Worm (Caenorhabditis elegans) whole organism, mixed stage, embryonic: Measurements from ENCODE around the gene ccdc-47.
A peak's percentile ranks its signal among the peaks of the same experiment; 100 is the strongest.

Experiments
- M03D4.4 ChIP-seq: sonication (generic microtip); optimal IDR thresholded peaks from 2 replicates; lab custom pipeline; 2017; ENCODE audit warnings: mild to moderate bottlenecking, missing genetic modification characterization, missing compliant biosample characterization
- bed-3 ChIP-seq: fragments of 200-800 bp; sonication (Bioruptor generic); optimal IDR thresholded peaks from 3 replicates; lab custom pipeline; 2018; ENCODE audit warnings: mild to moderate bottlenecking, missing genetic modification characterization, moderate library complexity, missing compliant biosample characterization
- blmp-1 ChIP-seq: fragments of 150-350 bp; optimal IDR thresholded peaks from 2 replicates; lab custom pipeline; 2014; ENCODE audit warnings: missing biosample characterization, missing genetic modification characterization
- ceh-39 ChIP-seq: fragments of 150-350 bp; optimal IDR thresholded peaks from 2 replicates; lab custom pipeline; 2014; ENCODE audit warnings: missing biosample characterization, missing genetic modification characterization
- ceh-43 ChIP-seq: fragments of 200-800 bp; sonication (Bioruptor generic); optimal IDR thresholded peaks from 2 replicates; lab custom pipeline; 2018; ENCODE audit warnings: mild to moderate bottlenecking, missing genetic modification characterization, moderate library complexity, missing compliant biosample characterization
- ceh-83 ChIP-seq: fragments of 200-800 bp; sonication (Bioruptor generic); optimal IDR thresholded peaks from 2 replicates; lab custom pipeline; 2018; ENCODE audit warnings: mild to moderate bottlenecking, missing genetic modification characterization, missing compliant biosample characterization
- ces-1 ChIP-seq: fragments of 150-350 bp; optimal IDR thresholded peaks from 2 replicates; lab custom pipeline; 2014; ENCODE audit warnings: missing biosample characterization, missing genetic modification reagents, missing genetic modification characterization
- cnd-1 ChIP-seq: fragments of 200-800 bp; sonication (Bioruptor generic); optimal IDR thresholded peaks from 2 replicates; lab custom pipeline; 2018; ENCODE audit warnings: mild to moderate bottlenecking, missing genetic modification characterization, missing compliant biosample characterization
- drap-1 ChIP-seq: fragments of 200-800 bp; sonication (Bioruptor generic); optimal IDR thresholded peaks from 3 replicates; lab custom pipeline; 2018; ENCODE audit warnings: mild to moderate bottlenecking, missing genetic modification characterization, missing compliant biosample characterization
- elt-1 ChIP-seq: sonication (generic microtip); optimal IDR thresholded peaks from 2 replicates; lab custom pipeline; 2017; ENCODE audit warnings: missing genetic modification characterization, mild to moderate bottlenecking, missing compliant biosample characterization, antibody characterized with exemption, moderate library complexity, borderline replicate concordance; ENCODE audit not compliant: insufficient read depth
- elt-3 ChIP-seq: fragments of 150-350 bp; optimal IDR thresholded peaks from 2 replicates; lab custom pipeline; 2014; ENCODE audit warnings: missing biosample characterization, missing genetic modification characterization
- flh-1 ChIP-seq: fragments of 200-800 bp; sonication (Bioruptor generic); optimal IDR thresholded peaks from 2 replicates; lab custom pipeline; 2018; ENCODE audit warnings: mild to moderate bottlenecking, missing genetic modification characterization, moderate library complexity, missing compliant biosample characterization
- ham-2 ChIP-seq: fragments of 200-800 bp; sonication (Bioruptor generic); optimal IDR thresholded peaks from 2 replicates; lab custom pipeline; 2018; ENCODE audit warnings: mild to moderate bottlenecking, missing genetic modification characterization, missing compliant biosample characterization
- hlh-1 ChIP-seq: fragments of 150-350 bp; optimal IDR thresholded peaks from 2 replicates; lab custom pipeline; 2014; ENCODE audit warnings: missing biosample characterization, missing genetic modification reagents, missing genetic modification characterization
- lin-13 ChIP-seq: fragments of 150-350 bp; optimal IDR thresholded peaks from 2 replicates; lab custom pipeline; 2014; ENCODE audit warnings: missing biosample characterization, missing genetic modification characterization
- lin-32 ChIP-seq: fragments of 200-800 bp; sonication (Bioruptor generic); optimal IDR thresholded peaks from 2 replicates; lab custom pipeline; 2018; ENCODE audit warnings: mild to moderate bottlenecking, missing genetic modification characterization, missing compliant biosample characterization
- lsy-2 ChIP-seq: fragments of 150-350 bp; optimal IDR thresholded peaks from 2 replicates; lab custom pipeline; 2014; ENCODE audit warnings: missing biosample characterization, missing genetic modification characterization
- mab-5 ChIP-seq: fragments of 150-350 bp; optimal IDR thresholded peaks from 2 replicates; lab custom pipeline; 2014; ENCODE audit warnings: missing biosample characterization, missing genetic modification characterization
- mep-1 ChIP-seq: fragments of 150-350 bp; optimal IDR thresholded peaks from 2 replicates; lab custom pipeline; 2017; ENCODE audit warnings: missing biosample characterization, missing genetic modification reagents, missing genetic modification characterization, inconsistent platforms
- mls-2 ChIP-seq: sonication (generic microtip); optimal IDR thresholded peaks from 2 replicates; lab custom pipeline; 2016; ENCODE audit warnings: mild to moderate bottlenecking, missing genetic modification characterization, moderate library complexity, missing compliant biosample characterization
- nhr-12 ChIP-seq: fragments of 150-350 bp; optimal IDR thresholded peaks from 2 replicates; lab custom pipeline; 2014; ENCODE audit warnings: missing biosample characterization, missing genetic modification characterization
- nhr-2 ChIP-seq: fragments of 150-350 bp; optimal IDR thresholded peaks from 2 replicates; lab custom pipeline; 2014; ENCODE audit warnings: missing biosample characterization, missing genetic modification characterization
- nhr-76 ChIP-seq: sonication (generic microtip); optimal IDR thresholded peaks from 2 replicates; lab custom pipeline; 2017; ENCODE audit warnings: missing biosample characterization, missing genetic modification characterization
- pha-4 ChIP-seq: fragments of 150-350 bp; optimal IDR thresholded peaks from 2 replicates; lab custom pipeline; 2018; ENCODE audit warnings: missing biosample characterization, missing genetic modification reagents, missing genetic modification characterization
- sem-2 ChIP-seq: fragments of 200-800 bp; sonication (Bioruptor generic); optimal IDR thresholded peaks from 2 replicates; lab custom pipeline; 2018; ENCODE audit warnings: mild to moderate bottlenecking, missing genetic modification characterization, missing compliant biosample characterization
- snpc-4 ChIP-seq: fragments of 150-350 bp; optimal IDR thresholded peaks from 2 replicates; lab custom pipeline; 2014; ENCODE audit warnings: missing biosample characterization, missing genetic modification characterization
- tbx-8 ChIP-seq: fragments of 200-800 bp; sonication (Bioruptor generic); optimal IDR thresholded peaks from 2 replicates; lab custom pipeline; 2018; ENCODE audit warnings: mild to moderate bottlenecking, missing genetic modification characterization, moderate library complexity, missing compliant biosample characterization
- unc-120 ChIP-seq: sonication (generic microtip); optimal IDR thresholded peaks from 2 replicates; lab custom pipeline; 2017; ENCODE audit warnings: missing genetic modification characterization, missing compliant biosample characterization; ENCODE audit not compliant: poor library complexity, severe bottlenecking
- unc-39 ChIP-seq: fragments of 150-350 bp; optimal IDR thresholded peaks from 2 replicates; lab custom pipeline; 2014; ENCODE audit warnings: missing biosample characterization, missing genetic modification characterization
- unc-62 ChIP-seq: fragments of 150-350 bp; optimal IDR thresholded peaks from 2 replicates; lab custom pipeline; 2014; ENCODE audit warnings: missing biosample characterization, missing genetic modification reagents, missing genetic modification characterization
- zip-8 ChIP-seq: fragments of 150-350 bp; optimal IDR thresholded peaks from 2 replicates; lab custom pipeline; 2014; ENCODE audit warnings: missing biosample characterization, missing genetic modification characterization
- ztf-11 ChIP-seq: fragments of 150-350 bp; optimal IDR thresholded peaks from 2 replicates; lab custom pipeline; 2014; ENCODE audit warnings: missing biosample characterization, missing genetic modification characterization

Gene ccdc-47

DNA sequence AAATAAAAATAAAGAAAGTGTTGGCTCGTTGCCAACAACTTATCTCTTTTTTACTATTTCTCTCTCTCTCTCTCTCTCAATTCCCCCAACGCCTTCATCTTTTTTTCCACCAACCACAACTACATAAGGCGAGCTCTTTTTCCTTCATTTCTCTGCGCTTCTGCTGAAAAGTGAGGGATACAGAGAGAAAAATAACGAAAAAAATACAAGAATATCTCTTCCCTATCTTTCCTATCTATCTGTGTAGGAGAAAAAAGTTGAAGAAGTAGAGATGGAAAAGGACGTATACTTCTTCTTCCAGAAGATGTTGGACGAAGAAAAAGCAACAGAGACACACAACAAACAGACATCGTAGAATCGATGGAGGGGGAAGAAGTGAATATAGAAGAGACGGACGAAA, 17.9 kb upstream of the ccdc-47 start:
- TF ChIP-seq elt-1 (tag; lab: Kevin White, UChicago): no peak
- no peak for TF ChIP-seq unc-39 (tag; lab: Kevin White, UChicago)
- peak; percentile 62 for TF ChIP-seq ces-1 (GFP tag; lab: Kevin White, UChicago)
- TF ChIP-seq snpc-4 (tag; lab: Kevin White, UChicago): no peak
- no peak for TF ChIP-seq mls-2 (tag; lab: Kevin White, UChicago)
- TF ChIP-seq nhr-76 (tag; lab: Kevin White, UChicago): no peak
- TF ChIP-seq, all 35 proteins: peak for 1

DNA sequence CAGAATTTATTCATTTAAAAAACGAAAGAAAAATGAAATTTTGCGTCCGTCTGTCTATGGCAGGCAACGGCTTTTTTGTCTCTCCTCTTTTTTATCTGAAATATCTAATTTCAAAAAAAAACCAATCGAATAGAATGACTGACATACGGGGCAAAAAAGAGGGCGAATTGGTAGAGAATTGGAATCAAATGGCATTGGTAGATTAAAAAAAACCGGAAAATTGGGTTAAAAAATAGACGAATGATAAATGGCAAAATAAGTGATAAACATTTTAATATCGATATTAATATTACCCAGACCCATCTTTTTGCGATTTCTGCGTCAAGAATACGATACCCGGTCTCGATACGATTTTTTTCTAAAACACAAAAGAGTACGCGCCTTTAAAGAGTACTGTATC, 15.2 kb upstream of the ccdc-47 start, which contains the start of gene tir-1:
tir-1 (minus strand) TSS at position 101 of the 400 bp plus-strand sequence.
- no peak for TF ChIP-seq unc-39 (tag; lab: Kevin White, UChicago)
- TF ChIP-seq unc-62: no peak
- TF ChIP-seq M03D4.4: no peak
- TF ChIP-seq sem-2 (GFP tag; lab: Kevin White, UChicago): no peak
- TF ChIP-seq lin-13 (tag; lab: Kevin White, UChicago): no peak
- no peak for TF ChIP-seq drap-1 (GFP tag; lab: Kevin White, UChicago)
- no peak for TF ChIP-seq nhr-2
- TF ChIP-seq zip-8 (tag; lab: Kevin White, UChicago): no peak
- TF ChIP-seq bed-3 (GFP tag; lab: Kevin White, UChicago): no peak
- no peak for TF ChIP-seq ztf-11 (tag; lab: Kevin White, UChicago)

DNA sequence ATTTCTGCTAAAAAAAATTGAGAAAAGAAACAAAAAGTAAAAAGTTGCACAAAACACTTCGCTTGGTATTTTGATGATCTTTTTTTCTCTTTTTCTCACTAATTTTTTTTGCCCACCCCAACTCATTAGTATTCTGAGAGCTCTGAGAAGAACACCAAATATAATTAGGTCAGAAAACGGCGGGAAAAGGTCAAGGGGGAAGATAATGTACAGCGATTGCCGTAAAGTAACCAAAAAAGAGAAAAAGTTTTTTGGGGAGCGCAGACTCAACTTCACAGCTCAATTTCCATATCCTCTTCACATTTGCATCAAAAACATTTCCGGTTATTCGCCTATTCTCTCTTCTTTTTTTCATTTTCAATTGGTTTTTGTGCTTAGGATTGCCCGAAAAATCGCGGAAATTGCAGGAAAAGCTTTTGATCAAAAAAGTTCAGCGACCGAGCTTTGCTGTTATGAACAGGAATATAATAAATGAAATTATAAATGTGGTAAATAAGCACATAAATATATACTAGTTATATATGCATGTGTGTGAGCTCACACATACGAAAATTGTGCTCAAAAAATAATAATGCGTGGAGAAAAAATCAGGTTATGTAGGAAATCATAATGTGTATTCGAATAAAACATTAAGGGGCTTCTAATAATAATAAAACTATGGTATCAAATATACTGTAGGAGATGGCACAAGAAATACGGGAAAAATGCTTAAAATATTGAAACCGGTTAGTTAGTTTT, 14.0 kb upstream of the ccdc-47 start:
- no peak for TF ChIP-seq lin-32 (GFP tag; lab: Kevin White, UChicago)
- peak; percentile 34 for TF ChIP-seq ces-1 (GFP tag; lab: Kevin White, UChicago)

DNA sequence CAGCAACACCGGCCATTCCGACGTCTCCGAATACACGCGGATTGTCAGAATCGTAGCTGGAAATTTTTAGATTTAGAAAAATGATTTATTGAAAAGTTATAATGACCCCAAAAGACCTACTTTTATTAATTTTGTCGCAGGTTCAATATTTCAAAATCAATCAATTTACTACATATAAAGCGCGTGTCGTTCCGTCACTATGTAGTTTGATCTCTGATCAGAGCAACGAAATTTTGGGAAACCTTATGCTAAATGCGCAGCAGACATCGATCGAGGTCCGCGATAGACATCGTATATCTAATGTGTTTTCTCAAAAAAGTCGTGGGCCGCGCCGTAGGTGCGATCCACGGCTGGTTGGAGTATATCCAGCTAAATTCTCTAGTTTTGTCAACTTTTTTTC, 10.3 kb upstream of the ccdc-47 start:
- TF ChIP-seq nhr-12 (tag; lab: Kevin White, UChicago) (no peak), ceh-39 (tag; lab: Kevin White, UChicago) (no peak), mep-1 (tag; lab: Kevin White, UChicago) (no peak), ceh-83 (GFP tag; lab: Kevin White, UChicago) (no peak)

DNA sequence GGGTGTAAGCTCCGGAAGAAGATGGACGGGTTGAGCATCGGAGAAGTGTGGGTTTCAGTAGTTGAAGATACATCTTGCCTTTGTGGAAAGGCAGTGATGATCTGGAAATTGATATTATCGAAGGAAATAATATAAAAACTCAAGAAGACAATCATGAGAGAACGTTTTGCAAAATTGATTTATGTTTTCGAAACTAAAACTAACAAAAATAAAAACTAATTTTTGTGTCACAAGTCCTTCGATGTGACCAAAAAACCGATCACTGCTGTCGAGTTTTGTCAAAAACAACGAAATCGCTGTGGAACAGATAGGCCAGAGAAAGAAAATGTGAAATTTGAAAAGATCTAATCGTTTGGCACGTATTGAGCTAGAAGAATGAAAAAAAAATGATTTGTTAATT, 9.2 kb upstream of the ccdc-47 start, which contains the start of gene mmcm-1:
mmcm-1 (minus strand) TSS at position 101 of the 400 bp plus-strand sequence.
- TF ChIP-seq ceh-83 (GFP tag; lab: Kevin White, UChicago) (no peak), bed-3 (GFP tag; lab: Kevin White, UChicago) (no peak)
- TF ChIP-seq, all 35 proteins: peak for 0

DNA sequence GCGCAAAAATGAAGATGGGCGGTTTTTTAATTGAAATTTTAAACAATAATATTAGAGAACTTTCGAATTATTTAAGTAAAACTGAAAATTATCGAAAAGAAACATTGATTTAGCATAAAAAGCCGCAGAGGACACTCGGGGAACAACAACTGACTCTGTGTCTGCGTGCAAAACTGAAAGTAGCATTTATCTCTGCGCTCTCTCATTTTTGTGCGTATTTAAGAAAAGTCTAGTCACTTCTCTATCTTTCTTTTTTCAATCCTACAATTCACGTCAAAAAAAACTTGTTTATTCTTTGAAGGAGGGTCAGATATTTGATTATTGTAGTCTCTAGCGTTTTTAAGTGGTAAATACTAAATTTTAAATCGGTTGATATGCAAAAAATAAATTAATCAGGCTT, 8.6 kb upstream of the ccdc-47 start:
- TF ChIP-seq ham-2 (GFP tag; lab: Kevin White, UChicago): no peak
- TF ChIP-seq unc-120 (tag; lab: Kevin White, UChicago): peak; percentile 9
- TF ChIP-seq pha-4: no peak
- no peak for TF ChIP-seq mls-2 (tag; lab: Kevin White, UChicago)
- TF ChIP-seq nhr-76 (tag; lab: Kevin White, UChicago): no peak
- TF ChIP-seq nhr-12 (tag; lab: Kevin White, UChicago): no peak
- no peak for TF ChIP-seq sem-2 (GFP tag; lab: Kevin White, UChicago)
- TF ChIP-seq ceh-83 (GFP tag; lab: Kevin White, UChicago): no peak
- no peak for TF ChIP-seq ceh-39 (tag; lab: Kevin White, UChicago)
- no peak for TF ChIP-seq lin-32 (GFP tag; lab: Kevin White, UChicago)
- peak; percentile 10 for TF ChIP-seq unc-62
- TF ChIP-seq cnd-1 (tag; lab: Kevin White, UChicago): no peak
- TF ChIP-seq unc-39 (tag; lab: Kevin White, UChicago): no peak
- TF ChIP-seq hlh-1 (tag; lab: Kevin White, UChicago): peak; percentile 86
- TF ChIP-seq ceh-43 (GFP tag; lab: Kevin White, UChicago): no peak
- no peak for TF ChIP-seq zip-8 (tag; lab: Kevin White, UChicago)
- no peak for TF ChIP-seq elt-3 (tag; lab: Kevin White, UChicago)
- TF ChIP-seq tbx-8: no peak
- no peak for TF ChIP-seq flh-1 (GFP tag; lab: Kevin White, UChicago)
- TF ChIP-seq M03D4.4: no peak
- TF ChIP-seq elt-1 (tag; lab: Kevin White, UChicago): no peak
- no peak for TF ChIP-seq lsy-2 (tag; lab: Kevin White, UChicago)
- TF ChIP-seq ces-1 (GFP tag; lab: Kevin White, UChicago): peak; percentile 41
- TF ChIP-seq snpc-4 (tag; lab: Kevin White, UChicago): no peak
- TF ChIP-seq blmp-1 (tag; lab: Kevin White, UChicago): no peak
- TF ChIP-seq ztf-11 (tag; lab: Kevin White, UChicago): no peak
- TF ChIP-seq mab-5 (tag; lab: Kevin White, UChicago): no peak
- TF ChIP-seq, all 35 proteins: peak for 4
